Fruit fly (Drosophila melanogaster): ENCODE data around the gene CG4281.

The CG4281 gene

dm6 chrX:2070708-2071063, 5.7 kb upstream of the CG4281 start (continued):
- TF ChIP-seq ac (GFP tag; optimal IDR thresholded peaks at IDR 0.05) (no peak), fd102C (GFP tag; optimal IDR thresholded peaks at IDR 0.05) (no peak), Vsx1 (GFP tag; optimal IDR thresholded peaks at IDR 0.05) (no peak), NK7.1 (GFP tag; optimal IDR thresholded peaks at IDR 0.05) (peak; percentile 41), disco-r (GFP tag; optimal IDR thresholded peaks at IDR 0.05) (no peak), Lim3 (GFP tag; IDR thresholded peaks at IDR 0.05) (no peak), CG7839 (tag; optimal IDR thresholded peaks at IDR 0.05) (peak; percentile 71), unpg (GFP tag; optimal IDR thresholded peaks at IDR 0.05) (peak; percentile 55), toy (GFP tag; IDR thresholded peaks at IDR 0.05) (peak; percentile 57; the same call in 1 of the 2 replicates), Dll (GFP tag; IDR thresholded peaks at IDR 0.05; ENCODE audit: partially characterized antibody) (no peak), Dref (GFP tag; IDR thresholded peaks at IDR 0.05) (no peak), dmrt99B (tag; optimal IDR thresholded peaks at IDR 0.05) (peak; percentile 69), HLH3B (GFP tag; IDR thresholded peaks at IDR 0.05) (peak; percentile 71), bowl (GFP tag; IDR thresholded peaks at IDR 0.05) (no peak), tna (GFP tag; IDR thresholded peaks at IDR 0.05; ENCODE audit: partially characterized antibody) (no peak), ase (GFP tag; IDR thresholded peaks at IDR 0.05) (peak; percentile 71), CG10565 (GFP tag; optimal IDR thresholded peaks at IDR 0.05) (no peak), lilli (GFP tag; optimal IDR thresholded peaks at IDR 0.05) (peak; percentile 58), salm (tag; optimal IDR thresholded peaks at IDR 0.05) (peak; percentile 35), D (optimal IDR thresholded peaks at IDR 0.05) (no peak), D (GFP tag; optimal IDR thresholded peaks at IDR 0.05) (peak; percentile 36), CG6813 (GFP tag; optimal IDR thresholded peaks at IDR 0.05) (no peak), seq (GFP tag; IDR thresholded peaks at IDR 0.05) (peak; percentile 66), inv (GFP tag; IDR thresholded peaks at IDR 0.05; ENCODE audit: partially characterized antibody) (no peak), CG17568 (GFP tag; optimal IDR thresholded peaks at IDR 0.05) (no peak), sob (GFP tag; IDR thresholded peaks at IDR 0.05) (peak; percentile 77), CG31388 (GFP tag; optimal IDR thresholded peaks at IDR 0.05) (no peak), jigr1 (GFP tag; IDR thresholded peaks at IDR 0.05) (peak; percentile 11; the same call in 1 of the 3 replicates), CG34224 (GFP tag; IDR thresholded peaks at IDR 0.05; ENCODE audit: partially characterized antibody) (no peak), tin (GFP tag; optimal IDR thresholded peaks at IDR 0.05) (peak; percentile 42), ab (GFP tag; optimal IDR thresholded peaks at IDR 0.05) (peak; percentile 30), D19B (GFP tag; optimal IDR thresholded peaks at IDR 0.05) (peak; percentile 78), CG15479 (GFP tag; optimal IDR thresholded peaks at IDR 0.05) (peak; percentile 53), Hsf (GFP tag; optimal IDR thresholded peaks at IDR 0.05) (peak; percentile 39), CG9876 (GFP tag; optimal IDR thresholded peaks at IDR 0.05) (peak; percentile 16), fd3F (GFP tag; optimal IDR thresholded peaks at IDR 0.05) (peak; percentile 55), run (tag; optimal IDR thresholded peaks at IDR 0.05) (no peak), CG15269 (tag; optimal IDR thresholded peaks at IDR 0.05) (peak; percentile 72), amos (GFP tag; IDR thresholded peaks at IDR 0.05; ENCODE audit: partially characterized antibody) (no peak), lov (optimal IDR thresholded peaks at IDR 0.05) (no peak), lov (GFP tag; IDR thresholded peaks at IDR 0.05) (no peak), dm (GFP tag; optimal IDR thresholded peaks at IDR 0.05) (no peak), mirr (GFP tag; optimal IDR thresholded peaks at IDR 0.05) (peak; percentile 32), NC2α (GFP tag; optimal IDR thresholded peaks at IDR 0.05) (no peak), Ssrp (tag; optimal IDR thresholded peaks at IDR 0.05) (peak; percentile 19), cato (GFP tag; optimal IDR thresholded peaks at IDR 0.05; ENCODE audit: borderline replicate concordance) (no peak), CG17186 (GFP tag; optimal IDR thresholded peaks at IDR 0.05) (no peak), Sox100B (GFP tag; optimal IDR thresholded peaks at IDR 0.05) (no peak), CG14050 (GFP tag; IDR thresholded peaks at IDR 0.05) (no peak), CG17385 (GFP tag; optimal IDR thresholded peaks at IDR 0.05) (peak; percentile 53), PHDP (tag; optimal IDR thresholded peaks at IDR 0.05) (peak; percentile 55)
